Fruit fly (Drosophila melanogaster) whole organism, embryonic: Measurements from ENCODE around the gene CG14507.

Experiments
- Abd-B ChIP-seq: fragments of 200-800 bp; sonication (Bioruptor generic); optimal IDR thresholded peaks from 2 replicates; lab custom pipeline; 2018; ENCODE audit warnings: missing biosample characterization, mild to moderate bottlenecking, missing genetic modification characterization, moderate library complexity
- CG10209 ChIP-seq: fragments of 200-800 bp; sonication (Bioruptor generic); optimal IDR thresholded peaks from 3 replicates; lab custom pipeline; 2017; ENCODE audit warnings: missing biosample characterization, mild to moderate bottlenecking, missing genetic modification characterization, missing genetic modification reagents
- CG10267 ChIP-seq: fragments of 200-800 bp; sonication (Bioruptor generic); optimal IDR thresholded peaks from 2 replicates; lab custom pipeline; 2018; ENCODE audit warnings: missing biosample characterization, mild to moderate bottlenecking, missing genetic modification characterization, moderate library complexity
- CG10462 ChIP-seq: fragments of 200-800 bp; sonication (Bioruptor generic); optimal IDR thresholded peaks from 2 replicates; lab custom pipeline; 2016; ENCODE audit warnings: missing biosample characterization, missing genetic modification characterization
- CG10959 ChIP-seq: fragments of 200-800 bp; sonication (Bioruptor generic); IDR thresholded peaks from 2 replicates; pipeline ENCODE4 v1.3.6; 2022; ENCODE audit warnings: missing biosample characterization, missing genetic modification characterization
- CG11456 ChIP-seq: fragments of 200-800 bp; sonication (Bioruptor generic); IDR thresholded peaks from 3 replicates; pipeline ENCODE4 v1.3.6; 2022; ENCODE audit warnings: missing biosample characterization, missing genetic modification characterization
- CG11695 ChIP-seq: fragments of 200-800 bp; sonication (Bioruptor generic); IDR thresholded peaks from 3 replicates; pipeline ENCODE4 v1.3.6; 2022; ENCODE audit warnings: missing biosample characterization, missing genetic modification characterization
- CG14014 ChIP-seq: fragments of 200-800 bp; sonication (Bioruptor generic); IDR thresholded peaks from 2 replicates; pipeline ENCODE4 v1.3.6; 2022; ENCODE audit warnings: missing biosample characterization, missing genetic modification characterization
- CG14441 ChIP-seq: fragments of 200-800 bp; sonication (Bioruptor generic); IDR thresholded peaks from 2 replicates; pipeline ENCODE4 v1.3.6; 2022; ENCODE audit warnings: missing biosample characterization, missing genetic modification characterization
- CG15269 ChIP-seq: fragments of 200-800 bp; sonication (Bioruptor generic); optimal IDR thresholded peaks from 2 replicates; lab custom pipeline; 2018; ENCODE audit warnings: missing biosample characterization, mild to moderate bottlenecking, missing genetic modification characterization, moderate library complexity
- CG15696 ChIP-seq: fragments of 200-800 bp; sonication (Bioruptor generic); optimal IDR thresholded peaks from 2 replicates; lab custom pipeline; 2019; ENCODE audit warnings: missing biosample characterization, mild to moderate bottlenecking, missing genetic modification characterization, moderate library complexity
- CG17612 ChIP-seq: fragments of 200-800 bp; sonication (Bioruptor generic); IDR thresholded peaks from 2 replicates; pipeline ENCODE4 v1.3.6; 2022; ENCODE audit warnings: missing biosample characterization, missing genetic modification characterization
- CG1832 ChIP-seq: fragments of 200-800 bp; sonication (Bioruptor generic); optimal IDR thresholded peaks from 2 replicates; lab custom pipeline; 2017; ENCODE audit warnings: missing biosample characterization, mild to moderate bottlenecking, missing genetic modification characterization, inconsistent platforms
- CG2120 ChIP-seq: fragments of 200-800 bp; sonication (Bioruptor generic); optimal IDR thresholded peaks from 3 replicates; lab custom pipeline; 2016; ENCODE audit warnings: missing biosample characterization, missing genetic modification characterization
- CG2875 ChIP-seq: fragments of 200-800 bp; sonication (Bioruptor generic); optimal IDR thresholded peaks from 2 replicates; lab custom pipeline; 2017; ENCODE audit warnings: missing biosample characterization, mild to moderate bottlenecking, missing genetic modification characterization, missing genetic modification reagents
- CG31365 ChIP-seq: fragments of 200-800 bp; sonication (Bioruptor generic); optimal IDR thresholded peaks from 2 replicates; lab custom pipeline; 2018; ENCODE audit warnings: missing biosample characterization, mild to moderate bottlenecking, missing genetic modification characterization
- CG5245 ChIP-seq: fragments of 200-800 bp; sonication (Bioruptor generic); optimal IDR thresholded peaks from 3 replicates; lab custom pipeline; 2016; ENCODE audit warnings: missing biosample characterization, missing genetic modification characterization
- CG6254 ChIP-seq: fragments of 200-800 bp; sonication (Bioruptor generic); optimal IDR thresholded peaks from 3 replicates; lab custom pipeline; 2017; ENCODE audit warnings: mild to moderate bottlenecking, missing biosample characterization, missing genetic modification reagents, missing genetic modification characterization
- CG7786 ChIP-seq: fragments of 200-800 bp; sonication (Bioruptor generic); optimal IDR thresholded peaks from 2 replicates; lab custom pipeline; 2016; ENCODE audit warnings: missing biosample characterization, missing genetic modification characterization
- CG8089 ChIP-seq: fragments of 200-800 bp; sonication (Bioruptor generic); optimal IDR thresholded peaks from 3 replicates; lab custom pipeline; 2016; ENCODE audit warnings: missing biosample characterization, missing genetic modification characterization
- CTCF ChIP-seq: fragments of 200-800 bp; sonication (Bioruptor generic); optimal IDR thresholded peaks from 2 replicates; lab custom pipeline; 2017; ENCODE audit warnings: missing biosample characterization, mild to moderate bottlenecking, missing genetic modification characterization, moderate library complexity
- D19A ChIP-seq: fragments of 200-800 bp; optimal IDR thresholded peaks from 3 replicates; lab custom pipeline; 2019; ENCODE audit warnings: missing biosample characterization, mild to moderate bottlenecking, missing genetic modification characterization, moderate library complexity
- Dbx ChIP-seq: fragments of 200-800 bp; sonication (Bioruptor generic); IDR thresholded peaks from 3 replicates; pipeline ENCODE4 v1.3.6; 2022; ENCODE audit warnings: missing biosample characterization, missing genetic modification characterization
- Drgx ChIP-seq: fragments of 200-800 bp; sonication (Bioruptor generic); IDR thresholded peaks from 2 replicates; pipeline ENCODE4 v1.3.6; 2022; ENCODE audit warnings: missing biosample characterization, missing genetic modification characterization
- Ets65A ChIP-seq: fragments of 200-800 bp; sonication (Bioruptor generic); peaks from one replicate; lab custom pipeline; 2016; ENCODE audit warnings: missing biosample characterization, missing genetic modification characterization
- Ets97D ChIP-seq: fragments of 200-800 bp; sonication (Bioruptor generic); optimal IDR thresholded peaks from 3 replicates; lab custom pipeline; 2016; ENCODE audit warnings: missing biosample characterization, missing genetic modification characterization
- Hey ChIP-seq: fragments of 200-800 bp; sonication (Bioruptor generic); optimal IDR thresholded peaks from 3 replicates; lab custom pipeline; 2018; ENCODE audit warnings: missing biosample characterization, mild to moderate bottlenecking, missing genetic modification characterization
- HmgD ChIP-seq: fragments of 200-800 bp; sonication (Bioruptor generic); optimal IDR thresholded peaks from 3 replicates; lab custom pipeline; 2016; ENCODE audit warnings: missing biosample characterization, missing genetic modification characterization
- Rx ChIP-seq: fragments of 200-800 bp; sonication (Bioruptor generic); IDR thresholded peaks from 2 replicates; pipeline ENCODE4 v1.3.6; 2022; ENCODE audit warnings: missing biosample characterization, missing genetic modification characterization
- Side ChIP-seq: fragments of 200-800 bp; sonication (Bioruptor generic); optimal IDR thresholded peaks from 2 replicates; lab custom pipeline; 2016; ENCODE audit warnings: missing biosample characterization, missing genetic modification characterization
- Six4 ChIP-seq: fragments of 200-800 bp; sonication (Bioruptor generic); optimal IDR thresholded peaks from 2 replicates; lab custom pipeline; 2016; ENCODE audit warnings: missing biosample characterization, missing genetic modification characterization
- Ssrp ChIP-seq: fragments of 200-800 bp; sonication (Bioruptor generic); optimal IDR thresholded peaks from 2 replicates; lab custom pipeline; 2018; ENCODE audit warnings: missing biosample characterization, mild to moderate bottlenecking, missing genetic modification characterization, moderate library complexity
- Vsx1 ChIP-seq: fragments of 200-800 bp; sonication (Bioruptor generic); optimal IDR thresholded peaks from 2 replicates; lab custom pipeline; 2017; ENCODE audit warnings: missing biosample characterization, mild to moderate bottlenecking, missing genetic modification characterization, missing genetic modification reagents
- ac ChIP-seq: fragments of 200-800 bp; sonication (Bioruptor generic); optimal IDR thresholded peaks from 3 replicates; lab custom pipeline; 2017; ENCODE audit warnings: missing biosample characterization, mild to moderate bottlenecking, missing genetic modification characterization
- ap ChIP-seq: fragments of 200-800 bp; sonication (Bioruptor generic); IDR thresholded peaks from 2 replicates; pipeline ENCODE4 v1.3.6; 2022; ENCODE audit warnings: missing biosample characterization, missing genetic modification characterization
- ase ChIP-seq: fragments of 200-800 bp; sonication (Bioruptor generic); IDR thresholded peaks from 3 replicates; pipeline ENCODE4 v1.3.6; 2022; ENCODE audit warnings: missing biosample characterization, missing genetic modification characterization
- bsh ChIP-seq, 2 experiments: fragments of 200-800 bp; sonication (Bioruptor generic); optimal IDR thresholded peaks; 2 replicates each; lab custom pipeline; 2017 to 2018; ENCODE audit warnings: mild to moderate bottlenecking in 2 of 2, missing biosample characterization in 2 of 2, missing genetic modification characterization in 2 of 2, moderate library complexity in 1 of 2
- caup ChIP-seq: fragments of 200-800 bp; sonication (Bioruptor generic); optimal IDR thresholded peaks from 3 replicates; lab custom pipeline; 2017; ENCODE audit warnings: missing biosample characterization, mild to moderate bottlenecking, missing genetic modification characterization, moderate library complexity; ENCODE audit not compliant: severe bottlenecking
- chinmo ChIP-seq: fragments of 200-800 bp; sonication (Bioruptor generic); IDR thresholded peaks from 4 replicates; pipeline ENCODE4 v1.3.6; 2022; ENCODE audit warnings: missing biosample characterization, missing genetic modification characterization; ENCODE audit not compliant: partially characterized antibody
- dm ChIP-seq: fragments of 200-800 bp; sonication (Bioruptor generic); optimal IDR thresholded peaks from 3 replicates; lab custom pipeline; 2016; ENCODE audit warnings: missing biosample characterization, missing genetic modification characterization
- emc ChIP-seq: fragments of 200-800 bp; sonication (Bioruptor generic); optimal IDR thresholded peaks from 2 replicates; lab custom pipeline; 2016; ENCODE audit warnings: missing biosample characterization, missing genetic modification characterization
- fd96Cb ChIP-seq: fragments of 200-800 bp; sonication (Bioruptor generic); optimal IDR thresholded peaks from 2 replicates; lab custom pipeline; 2018; ENCODE audit warnings: missing biosample characterization, mild to moderate bottlenecking, missing genetic modification characterization, moderate library complexity
- fru ChIP-seq: fragments of >200 bp; optimal IDR thresholded peaks from 2 replicates; lab custom pipeline; 2017
- gro ChIP-seq: fragments of 200-800 bp; sonication (Bioruptor generic); optimal IDR thresholded peaks from 2 replicates; lab custom pipeline; 2016; ENCODE audit warnings: missing biosample characterization, missing genetic modification characterization
- gsb ChIP-seq: fragments of 200-800 bp; sonication (Bioruptor generic); IDR thresholded peaks from 2 replicates; pipeline ENCODE4 v1.3.6; 2022; ENCODE audit warnings: missing biosample characterization, missing genetic modification characterization
- h ChIP-seq: fragments of >200 bp; optimal IDR thresholded peaks from 2 replicates; lab custom pipeline; 2017
- ind ChIP-seq: fragments of 200-800 bp; sonication (Bioruptor generic); optimal IDR thresholded peaks from 3 replicates; lab custom pipeline; 2016; ENCODE audit warnings: missing biosample characterization, missing genetic modification characterization
- pan ChIP-seq, 4 experiments: fragments of >200 bp in 3 of 4; fragments of 200-800 bp in 1 of 4; sonication (Bioruptor generic) in 1 of 4; optimal IDR thresholded peaks in 3 of 4; IDR thresholded peaks in 1 of 4; 2 replicates each; pipeline versions ENCODE4 v1.3.6 to Lab custom; 2017 to 2022; ENCODE audit warnings: missing biosample characterization in 2 of 4, missing genetic modification characterization in 2 of 4, mixed read lengths in 1 of 4
- run ChIP-seq: fragments of 200-800 bp; sonication (Bioruptor generic); optimal IDR thresholded peaks from 3 replicates; lab custom pipeline; 2018; ENCODE audit warnings: missing biosample characterization, mild to moderate bottlenecking, missing genetic modification characterization
- scrt ChIP-seq: fragments of 200-800 bp; sonication (Bioruptor generic); optimal IDR thresholded peaks from 2 replicates; lab custom pipeline; 2018; ENCODE audit warnings: missing biosample characterization, mild to moderate bottlenecking, missing genetic modification characterization, moderate library complexity
- tll ChIP-seq, 2 experiments: fragments of 200-800 bp in 1 of 2; fragments of >200 bp in 1 of 2; sonication (Bioruptor generic) in 1 of 2; optimal IDR thresholded peaks; 2 replicates each; lab custom pipeline; 2017 to 2019; ENCODE audit warnings: missing biosample characterization in 2 of 2, missing genetic modification characterization in 2 of 2, mild to moderate bottlenecking in 1 of 2, moderate library complexity in 1 of 2
- vfl ChIP-seq: fragments of 200-800 bp; sonication (Bioruptor generic); optimal IDR thresholded peaks from 2 replicates; lab custom pipeline; 2016; ENCODE audit warnings: missing biosample characterization, missing genetic modification characterization

CG14507 gene

DNA sequence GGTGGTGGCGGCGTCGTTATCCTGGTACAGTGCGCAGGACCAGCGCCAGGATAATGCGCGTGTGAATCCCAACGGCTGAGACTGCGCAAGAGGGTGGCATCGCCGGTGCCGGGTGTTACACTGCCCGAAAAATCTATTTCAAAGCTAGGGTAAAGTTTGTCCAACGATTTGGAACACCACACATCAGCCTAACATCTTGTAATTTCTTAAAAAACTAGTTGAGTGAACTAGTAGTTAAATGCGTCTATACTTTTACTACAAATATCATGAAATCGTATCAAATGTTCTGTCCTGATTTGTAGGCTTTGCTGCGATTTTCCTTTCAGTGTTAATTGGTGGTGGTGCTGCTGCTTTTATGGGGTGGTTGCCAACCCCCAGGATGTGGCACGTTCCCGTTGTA, 37.5 kb upstream of the CG14507 start (continued):
- TF ChIP-seq Ets65A (GFP tag; lab: Kevin White, UChicago) (no peak), Side (no peak), ase (GFP tag; lab: Robert Waterston, UW) (no peak), Ssrp (tag; lab: Kevin White, UChicago) (peak; percentile 53), CG5245 (GFP tag; lab: Kevin White, UChicago) (peak; percentile 11), pan (optimal IDR thresholded peaks at IDR 0.05; lab: Kevin White, UChicago) (no peak), pan (GFP tag; optimal IDR thresholded peaks at IDR 0.05 in 1 of 2, IDR thresholded peaks at IDR 0.05 in 1 of 2) (no peak), gsb (GFP tag; lab: Robert Waterston, UW) (no peak), CG31365 (tag; lab: Kevin White, UChicago) (no peak), Ets97D (no peak), emc (GFP tag; lab: Kevin White, UChicago) (no peak), CG2875 (GFP tag; lab: Kevin White, UChicago) (peak; percentile 39), chinmo (no peak), CG7786 (GFP tag; lab: Kevin White, UChicago) (peak; percentile 3), D19A (tag; lab: Kevin White, UChicago) (peak; percentile 52), h (no peak), Abd-B (GFP tag; lab: Kevin White, UChicago) (no peak), ac (GFP tag; lab: Kevin White, UChicago) (peak; percentile 3), Six4 (GFP tag; lab: Kevin White, UChicago) (no peak), ap (GFP tag; lab: Robert Waterston, UW) (no peak), CG15269 (tag; lab: Kevin White, UChicago) (no peak), vfl (no peak), CG8089 (GFP tag; lab: Kevin White, UChicago) (no peak), fru (lab: Kevin White, UChicago) (no peak), ind (GFP tag; lab: Kevin White, UChicago) (no peak), scrt (GFP tag; lab: Kevin White, UChicago) (no peak), CG11456 (no peak), CTCF (no peak), CG11695 (0 out of 3 replicates have a peak, but pooled peaks have one; percentile 21), CG10462 (GFP tag; lab: Kevin White, UChicago) (no peak), run (tag; lab: Kevin White, UChicago) (no peak), Rx (GFP tag; lab: Robert Waterston, UW) (0 out of 2 replicates have a peak, but pooled peaks have one; percentile 4), Hey (tag; lab: Kevin White, UChicago) (no peak), Vsx1 (no peak), Dbx (no peak), CG10267 (tag; lab: Kevin White, UChicago) (peak; percentile 47), CG14014 (GFP tag; lab: Robert Waterston, UW) (no peak), bsh (GFP tag; optimal IDR thresholded peaks at IDR 0.05; lab: Kevin White, UChicago) (peak in 1 of 2 experiments; percentile 78), CG10209 (GFP tag; lab: Kevin White, UChicago) (no peak), Drgx (GFP tag; lab: Robert Waterston, UW) (no peak), CG14441 (no peak), CG17612 (no peak), tll (GFP tag; optimal IDR thresholded peaks at IDR 0.05; lab: Kevin White, UChicago) (no peak), CG1832 (no peak), gro (GFP tag; lab: Kevin White, UChicago) (no peak), dm (GFP tag; lab: Kevin White, UChicago) (no peak), CG2120 (GFP tag; lab: Kevin White, UChicago) (no peak), CG15696 (tag; lab: Kevin White, UChicago) (peak; percentile 45), CG10959 (GFP tag; lab: Robert Waterston, UW) (peak; percentile 53), HmgD (GFP tag; lab: Kevin White, UChicago) (no peak), caup (GFP tag; lab: Kevin White, UChicago) (no peak), CG6254 (GFP tag; lab: Kevin White, UChicago) (peak; percentile 35), fd96Cb (peak; percentile 33)
